Fruit fly (Drosophila melanogaster): Measurements from ENCODE around the gene CG5500.

- TF ChIP-seq CG8478 (optimal IDR thresholded peaks at IDR 0.05) (no peak), CTCF (optimal IDR thresholded peaks at IDR 0.05) (no peak)
Observed at dm6 chr3R:26906711-26907510, 30.5 kb downstream of the CG5500 start.
